Fruit fly (Drosophila melanogaster) S2 (cell line): Measurements from ENCODE around the gene Obp99a.

Experiments
- CG8478 ChIP-seq: fragments of >200 bp; optimal IDR thresholded peaks from 2 replicates; lab custom pipeline; 2018
- CTCF ChIP-seq, 2 experiments: fragments of >200 bp; optimal IDR thresholded peaks; 2 replicates each; lab custom pipeline; 2018

The Obp99a gene

DNA sequence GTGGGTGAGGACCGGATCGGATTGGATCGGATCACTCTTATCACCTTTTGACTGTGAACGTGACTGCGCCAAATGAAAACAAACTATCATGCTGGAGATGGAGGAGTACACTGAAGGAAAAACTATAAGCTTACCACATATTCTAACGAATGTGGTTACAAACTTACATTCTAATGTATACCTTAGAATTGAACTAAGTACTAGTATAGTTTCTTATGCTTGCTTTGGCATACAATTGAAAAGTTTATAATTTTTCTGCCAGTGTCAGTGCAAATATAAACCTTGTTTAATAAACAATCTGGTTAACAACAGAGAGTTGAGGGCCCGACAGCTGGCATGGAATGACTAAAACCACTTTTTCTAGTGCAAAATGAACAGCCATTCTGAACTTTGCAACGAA is 46.1 kb downstream of the Obp99a start:
- TF ChIP-seq CTCF (optimal IDR thresholded peaks at IDR 0.05; lab: Kevin White, UChicago) (no peak), CG8478 (lab: Kevin White, UChicago) (no peak)

dm6 chr3R:29718363-29718762 is 46.9 kb downstream of the Obp99a start, which contains the start of gene CG15506:
CG15506 (plus strand) TSS chr3R:29718663.
- TF ChIP-seq CG8478 (lab: Kevin White, UChicago) (no peak), CTCF (optimal IDR thresholded peaks at IDR 0.05; lab: Kevin White, UChicago) (no peak)
